Worm (Caenorhabditis elegans) whole organism, L4/young adult: Measurements from ENCODE around the gene R02C2.1.
"Not testable (repeated sequence)": the region's sequence is repeated elsewhere in the genome, so short reads cannot be mapped to it uniquely, and the experiment has no call there.

Experiments used
- W03F9.2 ChIP-seq: fragments of 150-350 bp; optimal IDR thresholded peaks from 2 replicates; lab custom pipeline; 2014; ENCODE audit warnings: missing biosample characterization, missing genetic modification characterization
- dao-5 ChIP-seq: sonication (generic microtip); optimal IDR thresholded peaks from 2 replicates; lab custom pipeline; 2016; ENCODE audit warnings: missing genotype, missing genetic modification characterization, moderate library complexity, missing compliant biosample characterization
- him-1 ChIP-seq: sonication (generic microtip); optimal IDR thresholded peaks from 2 replicates; lab custom pipeline; 2016; ENCODE audit warnings: missing genotype, missing genetic modification reagents, missing genetic modification characterization, missing compliant biosample characterization

The R02C2.1 gene

DNA sequence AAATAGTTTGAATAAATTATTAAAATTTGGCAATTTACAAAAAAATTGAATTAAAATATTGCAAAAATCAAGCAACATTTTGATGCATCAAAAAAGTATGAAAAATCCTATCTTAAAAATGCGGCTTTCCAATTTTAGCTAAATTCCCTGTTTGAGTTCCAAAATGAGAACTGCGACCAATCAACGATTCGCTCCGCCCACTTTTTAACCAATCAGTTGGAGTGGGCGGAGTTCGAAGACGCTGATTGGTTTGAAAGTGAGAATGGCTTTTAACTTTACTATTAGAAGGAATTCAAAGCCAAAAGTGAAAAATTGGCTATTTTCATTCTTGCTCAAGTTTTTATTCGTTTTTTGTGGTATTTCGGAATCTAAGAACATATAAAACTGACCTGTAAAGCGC, 9.6 kb upstream of the R02C2.1 start:
- TF ChIP-seq W03F9.2 (tag; lab: Kevin White, UChicago) (no peak), dao-5 (tag; lab: Kevin White, UChicago) (no peak), him-1 (tag; lab: Kevin White, UChicago) (no peak)

DNA sequence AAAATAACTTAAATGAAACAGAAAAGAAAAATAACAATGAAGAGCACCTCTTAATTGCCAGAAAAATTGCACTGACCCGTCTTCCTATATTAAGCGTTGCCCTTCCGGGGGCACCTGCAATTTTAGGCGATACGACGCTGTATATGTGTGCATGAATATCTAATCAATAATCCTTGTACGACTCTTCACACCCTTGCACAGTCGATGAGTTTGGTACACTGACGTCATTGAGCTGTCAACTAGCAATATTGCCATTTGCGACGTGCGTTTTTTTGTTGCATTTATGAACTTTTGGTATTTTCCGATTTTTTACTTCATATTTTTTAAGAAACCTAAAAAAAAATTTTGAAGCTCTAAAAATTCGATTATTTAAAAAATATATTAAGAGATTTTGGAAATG, 8.1 kb upstream of the R02C2.1 start, which contains the start of gene kin-34:
kin-34 (minus strand) TSS at position 101 of the 400 bp plus-strand sequence.
- TF ChIP-seq him-1 (tag; lab: Kevin White, UChicago) (no peak), W03F9.2 (tag; lab: Kevin White, UChicago) (no peak), dao-5 (tag; lab: Kevin White, UChicago) (no peak)

DNA sequence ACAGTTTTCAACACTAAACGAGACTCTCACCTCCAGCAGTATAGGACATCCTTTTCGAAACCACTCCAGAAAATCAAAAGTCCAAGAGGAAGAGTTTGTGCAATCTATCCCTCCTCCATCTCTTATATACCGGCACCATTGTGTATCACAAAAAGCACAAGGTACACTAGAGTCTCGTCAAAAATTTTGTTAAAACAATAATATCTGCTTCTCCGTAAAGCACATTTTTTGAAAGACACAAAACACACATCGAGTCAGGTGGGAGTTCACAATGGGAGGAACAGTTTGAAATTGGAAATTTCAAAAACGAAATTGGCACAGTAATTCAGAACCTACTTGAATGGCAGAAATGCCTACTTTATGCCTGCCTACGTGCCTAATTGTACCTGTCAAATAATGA, 4.5 kb upstream of the R02C2.1 start, which contains the start of gene R02C2.7:
R02C2.7 (minus strand) TSS at position 101 of the 400 bp plus-strand sequence.
- no peak for TF ChIP-seq him-1 (tag; lab: Kevin White, UChicago)
- TF ChIP-seq W03F9.2 (tag; lab: Kevin White, UChicago), result no peak

DNA sequence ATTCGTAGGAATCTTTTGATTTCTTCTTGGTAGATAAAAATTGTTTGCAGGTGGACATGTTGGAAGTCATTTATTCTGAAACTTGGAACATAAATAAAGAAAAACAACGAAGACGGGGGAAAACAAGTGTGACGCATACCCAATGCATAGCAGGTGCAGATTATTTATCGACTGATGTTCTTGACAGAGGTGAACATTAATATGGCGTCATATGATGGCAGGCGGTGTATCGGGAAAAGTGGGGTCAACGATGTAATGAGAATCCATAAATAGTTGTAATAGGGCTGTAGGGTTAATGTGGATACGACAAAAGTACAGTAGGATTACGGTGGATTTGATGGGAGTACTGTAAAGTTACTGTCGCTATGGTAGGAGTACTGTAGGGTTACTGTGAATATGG, 2.3 kb upstream of the R02C2.1 start, which contains the start of gene txt-2:
txt-2 (minus strand) TSS at position 214 of the 400 bp plus-strand sequence.
- TF ChIP-seq dao-5 (tag; lab: Kevin White, UChicago) (no peak), W03F9.2 (tag; lab: Kevin White, UChicago) (no peak), him-1 (tag; lab: Kevin White, UChicago) (no peak)

DNA sequence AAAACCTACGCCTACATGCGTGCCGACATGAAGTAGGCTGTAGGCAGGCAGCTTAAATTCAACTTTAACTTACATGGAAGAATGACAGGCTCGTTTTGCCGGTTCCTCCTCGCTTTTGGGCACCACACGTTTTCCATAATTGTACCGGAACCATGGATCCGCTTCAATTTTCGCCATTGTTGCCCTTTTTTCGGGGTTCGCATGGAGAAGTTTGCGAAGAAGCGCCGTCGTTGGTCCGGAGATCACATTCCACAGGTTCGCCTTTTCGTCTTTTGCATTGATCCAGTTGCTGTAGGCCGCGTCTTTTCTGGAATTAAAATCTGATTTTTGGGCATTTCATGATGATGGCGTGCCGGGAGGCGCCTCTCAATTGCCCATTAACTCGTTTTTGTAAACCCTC, 982 bp downstream of the R02C2.1 start:
- TF ChIP-seq dao-5 (tag; lab: Kevin White, UChicago) (no peak), W03F9.2 (tag; lab: Kevin White, UChicago) (no peak), him-1 (tag; lab: Kevin White, UChicago) (no peak)

DNA sequence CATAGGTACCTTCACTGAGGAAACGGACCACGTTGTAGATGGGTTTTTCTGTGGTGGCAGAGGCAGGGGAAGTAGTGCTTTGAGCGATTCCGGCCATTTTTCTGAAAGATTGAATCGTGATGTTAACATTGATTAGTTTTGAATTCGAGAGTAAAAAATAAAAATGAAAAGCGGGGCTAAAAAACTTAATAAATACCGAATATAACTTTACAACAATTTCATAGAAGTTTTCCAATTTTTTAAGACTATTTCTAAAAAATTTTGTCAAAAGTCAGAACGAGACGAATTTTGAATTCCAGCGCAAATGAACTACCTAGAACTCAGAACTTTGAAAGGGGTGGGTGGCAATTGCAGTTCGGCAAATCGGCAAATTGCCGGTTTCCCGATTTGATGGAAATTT, 3.4 kb downstream of the R02C2.1 start, which contains the start of gene kin-33:
kin-33 (minus strand) TSS at position 101 of the 400 bp plus-strand sequence.
- no peak for TF ChIP-seq dao-5 (tag; lab: Kevin White, UChicago)
- no peak for TF ChIP-seq W03F9.2 (tag; lab: Kevin White, UChicago)
- no peak for TF ChIP-seq him-1 (tag; lab: Kevin White, UChicago)

DNA sequence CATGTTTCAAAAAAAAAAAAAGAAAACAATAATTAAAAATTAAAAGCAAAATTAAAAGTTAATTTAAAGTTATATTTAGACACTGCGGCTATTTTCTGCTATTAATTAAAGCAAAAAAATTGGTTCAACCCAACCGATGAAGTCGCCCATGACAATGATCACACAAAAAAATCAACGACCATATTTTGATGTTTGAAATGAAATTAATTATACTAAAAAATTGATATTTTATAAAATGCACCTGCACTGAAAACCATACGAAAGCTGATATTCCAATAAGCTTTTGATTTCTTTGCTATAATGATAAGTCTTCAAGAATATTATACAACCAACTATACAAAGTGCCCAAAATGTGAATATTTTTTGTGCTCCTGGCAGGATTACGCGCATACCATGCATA, 18.4 kb downstream of the R02C2.1 start, which contains the start of gene srh-80:
srh-80 (plus strand) TSS at position 301 of the 400 bp plus-strand sequence.
- TF ChIP-seq dao-5 (tag; lab: Kevin White, UChicago), result no peak
- no peak for TF ChIP-seq him-1 (tag; lab: Kevin White, UChicago)
- no peak for TF ChIP-seq W03F9.2 (tag; lab: Kevin White, UChicago)

DNA sequence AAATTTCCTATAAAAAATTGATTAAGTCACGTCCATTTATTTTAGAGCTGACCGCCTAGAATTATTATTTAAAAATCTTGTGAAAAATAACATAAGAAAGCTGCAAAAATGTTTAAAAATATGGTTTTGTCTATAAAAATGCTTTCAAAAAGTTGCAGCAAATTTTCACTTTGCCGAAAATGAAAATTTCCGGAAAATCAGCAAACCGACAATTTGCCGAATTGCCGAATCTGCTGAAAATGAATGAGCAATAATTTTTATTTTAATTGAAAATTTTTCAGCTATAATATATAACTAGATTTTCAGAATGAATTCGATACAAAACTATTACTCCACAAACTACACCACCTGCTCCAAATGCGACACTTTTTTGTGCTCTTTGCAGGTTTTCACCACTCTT, 21.1 kb downstream of the R02C2.1 start, which contains the start of gene srh-78:
srh-78 (plus strand) TSS at position 301 of the 400 bp plus-strand sequence.
- TF ChIP-seq him-1 (tag; lab: Kevin White, UChicago) (no peak), dao-5 (tag; lab: Kevin White, UChicago) (no peak), W03F9.2 (tag; lab: Kevin White, UChicago) (no peak)

DNA sequence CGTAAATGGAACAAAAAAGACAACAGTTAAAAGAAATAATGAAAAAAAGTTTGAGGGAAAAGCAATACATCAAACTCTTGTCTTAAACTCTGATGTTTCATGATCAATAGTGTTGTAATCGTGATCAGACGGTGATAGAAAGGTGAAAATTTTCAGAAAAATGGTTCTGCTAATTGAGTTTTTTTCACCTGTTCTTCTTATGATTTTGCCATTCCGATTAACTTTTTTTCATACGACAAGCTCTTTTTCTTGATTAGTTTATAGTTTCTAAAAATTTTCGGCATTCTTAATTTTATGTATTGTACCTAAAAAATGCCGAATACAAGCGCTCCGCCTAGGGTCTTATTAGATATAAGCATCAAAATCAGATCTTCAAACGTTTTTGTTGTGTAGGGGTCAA, 22.3 kb downstream of the R02C2.1 start:
- TF ChIP-seq W03F9.2 (tag; lab: Kevin White, UChicago) (no peak), dao-5 (tag; lab: Kevin White, UChicago) (no peak), him-1 (tag; lab: Kevin White, UChicago) (no peak)

DNA sequence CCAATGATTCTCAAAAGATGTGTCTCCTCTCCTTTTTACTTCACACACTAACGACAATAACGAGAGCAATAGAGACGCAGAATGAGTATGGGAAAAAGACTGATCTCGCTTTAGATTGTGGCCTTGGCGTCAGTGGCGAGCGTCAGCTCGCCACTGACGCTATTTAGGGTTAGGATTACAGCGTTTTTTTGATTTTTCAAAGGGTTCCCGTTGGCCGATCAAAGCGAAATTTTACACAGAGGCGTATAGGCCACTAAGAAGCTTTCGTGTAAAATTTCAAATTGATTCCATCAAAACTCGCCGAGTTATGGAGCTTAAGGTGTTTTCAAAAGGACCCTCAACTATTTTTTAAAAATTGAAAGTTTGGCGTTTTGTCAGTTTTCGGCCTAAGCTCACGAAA, 25.3 kb downstream of the R02C2.1 start, which contains the start of gene DC2.5:
DC2.5 (minus strand) TSS at position 101 of the 400 bp plus-strand sequence.
- not testable (repeated sequence) for TF ChIP-seq him-1, dao-5, W03F9.2 (tag; lab: Kevin White, UChicago)

DNA sequence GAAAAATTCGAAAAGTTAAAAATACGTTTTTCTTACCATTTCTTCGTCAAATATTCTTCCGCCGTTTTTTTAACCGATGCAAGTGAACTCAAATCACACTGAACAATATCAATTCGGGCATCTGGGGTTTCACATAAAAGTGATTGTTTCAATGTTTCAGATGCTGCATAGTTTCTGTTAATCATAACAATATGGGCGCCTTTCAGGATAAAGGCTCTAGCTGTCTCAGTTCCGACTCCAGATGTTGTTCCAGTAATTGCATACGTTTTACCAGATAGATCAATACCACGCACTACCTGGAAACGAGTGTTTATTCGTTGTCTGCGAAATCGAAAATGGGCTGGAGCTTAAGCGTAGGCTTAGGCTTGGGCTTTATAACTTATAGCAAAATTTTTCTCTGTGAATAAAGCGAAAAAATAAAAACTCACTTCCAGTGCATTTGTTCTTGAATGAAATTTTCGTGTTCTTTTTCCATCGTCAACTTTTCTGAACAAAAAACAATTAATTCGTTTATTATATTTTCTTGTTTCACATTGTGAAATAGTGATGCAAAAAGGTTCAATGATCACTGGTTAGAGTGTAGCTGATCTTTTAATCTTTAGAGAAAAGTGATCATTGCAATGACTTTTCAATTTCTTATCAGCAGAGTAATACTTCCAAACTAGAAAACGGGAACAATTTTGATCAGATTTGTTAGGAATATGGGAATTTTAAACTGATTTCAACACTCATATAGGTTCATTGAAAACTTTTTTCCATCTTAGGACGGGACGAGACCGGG, 26.4 kb downstream of the R02C2.1 start:
- TF ChIP-seq W03F9.2 (tag; lab: Kevin White, UChicago), result no peak
- no peak for TF ChIP-seq dao-5 (tag; lab: Kevin White, UChicago)

DNA sequence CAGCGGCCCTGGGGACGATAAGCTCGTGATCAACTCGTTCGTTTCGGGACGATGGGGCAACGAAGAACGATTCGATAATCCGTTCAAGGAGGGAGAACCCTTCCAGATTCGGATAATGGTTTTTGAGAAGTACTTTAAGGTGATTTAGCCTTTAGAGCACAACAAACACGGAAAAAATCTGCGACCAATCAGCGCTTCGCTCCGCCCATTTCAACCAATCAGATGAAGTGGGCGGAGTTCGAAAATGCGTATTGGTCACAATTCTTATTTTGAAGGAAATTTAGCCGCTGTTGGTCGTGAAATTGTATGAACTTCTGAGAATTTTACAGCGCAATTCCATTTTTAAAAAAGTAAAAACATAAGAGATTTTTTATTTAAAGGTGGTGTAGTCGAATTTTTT, 31.2 kb downstream of the R02C2.1 start:
- TF ChIP-seq W03F9.2 (tag; lab: Kevin White, UChicago) (no peak), him-1 (tag; lab: Kevin White, UChicago) (no peak), dao-5 (tag; lab: Kevin White, UChicago) (no peak)

DNA sequence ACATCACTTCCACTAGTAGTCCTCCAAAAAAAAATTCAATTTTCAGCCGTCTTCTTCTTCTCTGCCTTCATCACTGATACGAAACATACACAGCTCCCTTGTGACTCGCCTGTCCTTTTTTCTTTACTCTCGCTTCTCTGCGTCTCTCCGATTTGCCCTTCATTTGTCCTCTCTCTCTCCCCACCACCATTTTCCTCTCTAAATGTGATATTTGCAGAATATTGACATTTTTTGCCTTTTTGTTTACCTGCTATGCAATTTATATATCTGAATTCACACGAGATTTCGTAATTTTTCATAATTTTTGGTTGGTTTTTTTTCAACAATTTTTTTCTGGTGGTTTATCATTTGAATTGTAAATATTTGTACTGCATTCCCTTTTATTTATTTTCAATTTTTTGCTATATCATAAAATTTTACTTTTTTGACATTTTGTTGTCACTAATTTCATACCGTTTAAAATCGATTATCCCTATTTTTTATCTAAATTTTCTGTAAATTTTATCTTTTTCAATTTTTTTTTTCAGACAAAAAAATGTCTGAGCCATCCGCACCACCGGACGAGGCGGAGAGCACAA, 34.0 kb downstream of the R02C2.1 start, which contains the start of gene lec-12:
lec-12 (plus strand) TSS at position 528 of the 578 bp plus-strand sequence.
- TF ChIP-seq him-1 (tag; lab: Kevin White, UChicago) (no peak), W03F9.2 (tag; lab: Kevin White, UChicago) (no peak), dao-5 (tag; lab: Kevin White, UChicago) (no peak)
